Worm (Caenorhabditis elegans) whole organism, L1 larva: ENCODE data around the gene ZK867.2.

Source experiments
- C04F5.9 ChIP-seq: sonication (generic microtip); optimal IDR thresholded peaks from 2 replicates; lab custom pipeline; 2016; ENCODE audit warnings: missing genetic modification characterization, missing compliant biosample characterization
- ceh-88 ChIP-seq: fragments of 200-800 bp; sonication (Bioruptor generic); IDR thresholded peaks from 2 replicates; pipeline ENCODE4 v1.3.6; 2022; ENCODE audit warnings: missing genetic modification characterization, missing compliant biosample characterization
- ces-1 ChIP-seq: fragments of 150-350 bp; optimal IDR thresholded peaks from 2 replicates; lab custom pipeline; 2014; ENCODE audit warnings: missing biosample characterization, missing genetic modification reagents, missing genetic modification characterization
- egl-27 ChIP-seq, 2 experiments: fragments of 150-350 bp in 1 of 2; sonication (generic microtip); optimal IDR thresholded peaks; 3 replicates each; lab custom pipeline; 2017 to 2018; ENCODE audit warnings: missing biosample characterization in 2 of 2, missing genetic modification characterization in 2 of 2, missing genetic modification reagents in 2 of 2
- nhr-11 ChIP-seq: fragments of 150-350 bp; optimal IDR thresholded peaks from 2 replicates; lab custom pipeline; 2014; ENCODE audit warnings: missing biosample characterization, missing genetic modification characterization
- nhr-237 ChIP-seq: fragments of 150-350 bp; optimal IDR thresholded peaks from 2 replicates; lab custom pipeline; 2014; ENCODE audit warnings: missing biosample characterization, missing genetic modification characterization
- nhr-84 ChIP-seq: sonication (generic microtip); optimal IDR thresholded peaks from 2 replicates; lab custom pipeline; 2017; ENCODE audit warnings: missing biosample characterization, missing genetic modification characterization
- pag-3 ChIP-seq: sonication (generic microtip); optimal IDR thresholded peaks from 2 replicates; lab custom pipeline; 2017; ENCODE audit warnings: missing genetic modification characterization, mild to moderate bottlenecking, missing compliant biosample characterization, antibody characterized with exemption, borderline replicate concordance; ENCODE audit not compliant: insufficient read depth
- sox-4 ChIP-seq: sonication (generic microtip); optimal IDR thresholded peaks from 2 replicates; lab custom pipeline; 2016; ENCODE audit warnings: missing genetic modification characterization, missing compliant biosample characterization
- unc-130 ChIP-seq: fragments of 150-350 bp; optimal IDR thresholded peaks from 2 replicates; lab custom pipeline; 2017; ENCODE audit warnings: missing biosample characterization, missing genetic modification characterization, inconsistent platforms
- ztf-11 ChIP-seq, 2 experiments: sonication (generic microtip); optimal IDR thresholded peaks; 2 replicates each; lab custom pipeline; 2016 to 2017; ENCODE audit warnings: missing genetic modification characterization in 2 of 2, missing biosample characterization in 1 of 2, missing compliant biosample characterization in 1 of 2

DNA sequence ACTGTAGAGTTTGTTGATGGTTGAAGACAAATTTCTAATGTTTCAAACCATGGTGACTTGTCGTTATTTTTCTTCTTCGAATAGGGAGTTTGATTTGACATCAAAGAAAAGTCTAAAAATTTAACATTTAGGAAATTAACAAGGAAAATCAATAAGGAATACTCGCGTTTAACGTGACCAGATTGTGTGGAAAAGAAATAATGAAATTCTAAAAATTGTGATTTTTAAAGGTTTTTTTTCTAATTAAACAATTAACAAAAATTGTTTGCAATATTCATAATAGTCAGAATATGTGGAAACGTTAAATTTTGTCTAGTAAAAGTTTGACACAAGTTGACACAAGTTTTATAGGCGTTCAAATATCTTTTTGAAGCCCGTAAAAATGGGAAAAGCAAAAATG is 18.9 kb upstream of the ZK867.2 start, which contains the start of gene C55B6.4:
- no peak for TF ChIP-seq ztf-11 (tag; optimal IDR thresholded peaks at IDR 0.05; lab: Kevin White, UChicago)
- no peak for TF ChIP-seq ces-1 (GFP tag; lab: Kevin White, UChicago)
- no peak for TF ChIP-seq nhr-11 (tag; lab: Kevin White, UChicago)
- TF ChIP-seq ceh-88: no peak
- no peak for TF ChIP-seq sox-4 (tag; lab: Kevin White, UChicago)
- TF ChIP-seq pag-3 (tag; lab: Kevin White, UChicago): no peak
- no peak for TF ChIP-seq egl-27 (tag; optimal IDR thresholded peaks at IDR 0.05; lab: Kevin White, UChicago)
- TF ChIP-seq nhr-237: no peak
- TF ChIP-seq nhr-84: no peak
- TF ChIP-seq C04F5.9 (tag; lab: Kevin White, UChicago): no peak
- no peak for TF ChIP-seq unc-130 (tag; lab: Kevin White, UChicago)
